Worm (Caenorhabditis elegans): ENCODE results near the gene F39F10.4.

The F39F10.4 gene

DNA sequence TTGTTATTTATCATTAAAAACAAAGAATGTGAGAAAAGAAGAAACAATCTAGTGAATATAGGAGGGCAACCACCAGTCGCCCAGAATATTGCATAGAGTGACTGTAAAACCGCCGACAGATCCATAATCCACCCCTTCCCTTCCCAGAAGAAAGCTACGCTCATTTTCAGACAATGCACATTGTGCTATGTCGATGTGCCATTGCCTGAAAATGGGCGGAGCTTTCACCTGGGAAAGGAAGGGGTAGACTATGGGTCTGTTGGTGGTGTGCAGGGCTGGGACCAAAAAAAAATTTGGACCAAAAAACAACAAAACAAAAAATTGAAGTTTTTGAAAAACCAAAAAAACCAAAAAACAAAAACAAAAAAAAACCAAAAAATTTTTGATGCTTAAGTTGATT is at the start of gene F39F10.4:
F39F10.4 (minus strand) TSS at position 101 of the 400 bp plus-strand sequence.
- TF ChIP-seq B0310.2 (tag; optimal IDR thresholded peaks at IDR 0.05): no peak
- TF ChIP-seq scrt-1 (GFP tag; IDR thresholded peaks at IDR 0.05): no peak
- no peak for TF ChIP-seq aly-1 (tag; optimal IDR thresholded peaks at IDR 0.05)
- TF ChIP-seq ets-7 (tag; optimal IDR thresholded peaks at IDR 0.05): no peak
- TF ChIP-seq tbx-37 (GFP tag; conservative IDR thresholded peaks at IDR 0.05): no peak
- TF ChIP-seq ceh-36 (tag; optimal IDR thresholded peaks at IDR 0.05): no peak
- TF ChIP-seq ceh-13 (GFP tag; optimal IDR thresholded peaks at IDR 0.05): no peak
- TF ChIP-seq hnd-1 (tag; optimal IDR thresholded peaks at IDR 0.05): no peak
- no peak for TF ChIP-seq hmg-4 (GFP tag; optimal IDR thresholded peaks at IDR 0.05)
- no peak for TF ChIP-seq tbx-11 (GFP tag; IDR thresholded peaks at IDR 0.05)

DNA sequence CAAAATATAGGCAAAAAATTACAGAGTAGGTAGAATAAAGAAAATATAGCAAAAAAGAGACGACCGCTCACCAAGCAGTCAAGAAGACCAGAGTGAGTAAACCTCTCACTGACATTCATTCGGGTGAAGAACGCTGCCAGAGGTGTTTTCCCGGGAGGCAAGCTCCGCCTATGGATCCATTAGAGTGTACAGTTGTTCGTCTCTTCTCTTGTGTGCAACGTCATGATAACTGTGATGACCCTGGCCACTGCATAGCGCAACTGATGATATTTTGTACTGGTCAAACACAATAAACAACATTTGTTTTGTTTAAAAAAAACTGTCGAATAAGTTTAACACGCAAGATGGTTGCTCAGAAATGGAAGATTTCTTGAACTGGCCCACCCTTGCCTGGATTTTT is 49.3 kb upstream of the F39F10.4 start, which contains the start of gene F52G3.8:
F52G3.8 (minus strand) TSS at position 101 of the 400 bp plus-strand sequence.
- TF ChIP-seq B0310.2 (tag; optimal IDR thresholded peaks at IDR 0.05) (no peak), tbx-37 (GFP tag; conservative IDR thresholded peaks at IDR 0.05) (no peak), hnd-1 (tag; optimal IDR thresholded peaks at IDR 0.05) (no peak), hmg-4 (GFP tag; optimal IDR thresholded peaks at IDR 0.05) (no peak), pes-1 (GFP tag; IDR thresholded peaks at IDR 0.05) (no peak), ama-1 (optimal IDR thresholded peaks at IDR 0.05) (no peak), ceh-13 (GFP tag; optimal IDR thresholded peaks at IDR 0.05) (no peak), tbx-11 (GFP tag; IDR thresholded peaks at IDR 0.05) (no peak), tra-4 (tag; optimal IDR thresholded peaks at IDR 0.05) (no peak), ceh-36 (tag; optimal IDR thresholded peaks at IDR 0.05) (no peak), aly-1 (tag; optimal IDR thresholded peaks at IDR 0.05) (no peak), F13C5.2 (tag; optimal IDR thresholded peaks at IDR 0.05) (no peak), sea-1 (GFP tag; conservative IDR thresholded peaks at IDR 0.05) (no peak), scrt-1 (GFP tag; IDR thresholded peaks at IDR 0.05) (no peak), flt-1 (GFP tag; IDR thresholded peaks at IDR 0.05) (no peak), ets-7 (tag; optimal IDR thresholded peaks at IDR 0.05) (no peak), hmbx-1 (tag; optimal IDR thresholded peaks at IDR 0.05) (no peak)

DNA sequence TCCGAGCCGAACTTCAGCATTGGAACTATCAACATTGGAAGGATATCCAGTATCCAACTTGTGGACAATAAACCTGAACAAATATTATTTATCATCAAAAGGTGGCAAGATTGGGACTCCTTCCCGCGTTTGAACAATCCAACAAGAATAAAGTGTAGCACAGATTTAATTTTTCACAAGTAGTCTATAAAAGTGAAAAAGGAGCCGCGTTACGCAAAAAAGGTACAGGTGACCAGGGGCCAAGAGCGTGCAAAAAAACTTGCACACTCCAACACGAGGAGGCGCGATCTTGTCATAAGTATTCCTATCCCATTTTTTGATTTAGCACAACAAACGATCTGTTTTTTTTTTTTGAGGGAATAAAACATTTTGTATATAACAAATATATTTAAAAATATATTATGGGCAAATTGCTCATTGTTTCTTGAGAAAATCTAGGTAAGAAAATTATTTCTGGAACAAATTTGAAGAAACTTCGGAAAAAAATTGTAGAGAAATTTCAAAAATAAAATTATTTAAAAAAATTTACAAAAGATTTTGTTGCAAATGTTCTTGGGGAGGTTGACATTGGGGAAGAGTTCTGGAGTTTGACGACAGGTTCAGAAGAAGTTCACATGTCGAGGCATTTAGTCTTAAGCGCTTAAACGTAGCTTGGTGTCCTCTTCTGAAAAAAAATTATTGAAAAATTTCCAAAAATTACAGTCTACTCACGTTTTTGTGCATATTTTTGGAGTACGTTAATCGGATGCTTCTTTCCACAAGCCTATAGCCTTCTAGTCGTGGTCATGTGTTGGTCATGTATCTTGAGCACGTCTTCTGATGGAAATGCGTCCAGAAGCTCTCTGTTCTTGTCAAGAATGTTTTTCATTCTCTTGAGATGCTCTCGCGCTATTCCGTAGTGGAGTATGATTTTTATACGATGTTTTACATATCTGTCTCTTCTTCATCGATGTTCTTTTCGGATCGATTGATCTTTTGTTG is 40.7 kb upstream of the F39F10.4 start:
- TF ChIP-seq hnd-1 (tag; optimal IDR thresholded peaks at IDR 0.05) (peak; percentile 17), tbx-11 (GFP tag; IDR thresholded peaks at IDR 0.05) (no peak), sea-1 (GFP tag; conservative IDR thresholded peaks at IDR 0.05) (0 out of 2 replicates have a peak, but pooled peaks have one; percentile 23), ceh-13 (GFP tag; optimal IDR thresholded peaks at IDR 0.05) (no peak), pes-1 (GFP tag; IDR thresholded peaks at IDR 0.05) (peak; percentile 74), B0310.2 (tag; optimal IDR thresholded peaks at IDR 0.05) (peak; percentile 17), hmbx-1 (tag; optimal IDR thresholded peaks at IDR 0.05) (peak; percentile 43)

DNA sequence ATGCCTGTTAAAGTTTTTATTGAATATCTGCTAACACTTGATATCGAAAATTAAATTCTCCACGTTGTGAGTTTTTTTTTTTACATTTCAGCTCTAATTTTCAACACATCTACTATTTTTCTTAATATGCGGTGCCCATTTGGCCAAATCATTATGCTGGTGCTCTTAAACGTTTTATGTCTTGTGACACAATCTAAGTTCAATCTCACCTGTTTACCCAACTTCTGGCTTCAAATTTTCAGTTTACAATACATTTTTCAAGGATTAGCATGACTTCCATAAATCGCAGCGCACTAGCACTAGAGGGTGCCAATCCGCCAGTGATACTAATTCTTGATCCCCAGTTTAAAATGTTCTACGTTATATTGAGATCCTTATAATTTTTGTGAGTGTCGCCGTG is 38.8 kb upstream of the F39F10.4 start:
- TF ChIP-seq B0310.2 (tag; optimal IDR thresholded peaks at IDR 0.05) (no peak), pes-1 (GFP tag; IDR thresholded peaks at IDR 0.05) (peak; percentile 4; the same call in 1 of the 2 replicates)

DNA sequence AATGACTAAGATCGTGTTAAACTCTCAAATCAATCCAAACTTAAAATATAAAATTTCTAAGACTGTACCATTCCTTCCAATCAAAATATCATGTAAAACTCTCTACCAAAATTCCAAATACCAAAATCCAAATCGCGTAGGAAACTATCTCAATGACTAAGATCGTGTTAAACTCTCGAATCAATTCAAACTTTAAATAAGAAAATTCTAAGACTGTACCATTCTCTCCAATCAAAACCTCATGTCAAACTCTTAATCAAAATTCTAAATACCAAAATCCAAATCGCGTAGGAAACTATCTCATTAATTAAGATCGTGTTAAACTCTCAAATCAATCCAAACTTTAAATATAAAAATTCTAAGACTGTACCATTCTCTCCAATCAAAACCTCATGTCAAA is 34.4 kb upstream of the F39F10.4 start:
- TF ChIP-seq tbx-37 (GFP tag; conservative IDR thresholded peaks at IDR 0.05): 0 out of 2 replicates have a peak, but pooled peaks have one; percentile 7
- peak; percentile 21; the same call in 1 of the 2 replicates for TF ChIP-seq flt-1 (GFP tag; IDR thresholded peaks at IDR 0.05)
- peak; percentile 55; the same call in 1 of the 2 replicates for TF ChIP-seq pes-1 (GFP tag; IDR thresholded peaks at IDR 0.05)

DNA sequence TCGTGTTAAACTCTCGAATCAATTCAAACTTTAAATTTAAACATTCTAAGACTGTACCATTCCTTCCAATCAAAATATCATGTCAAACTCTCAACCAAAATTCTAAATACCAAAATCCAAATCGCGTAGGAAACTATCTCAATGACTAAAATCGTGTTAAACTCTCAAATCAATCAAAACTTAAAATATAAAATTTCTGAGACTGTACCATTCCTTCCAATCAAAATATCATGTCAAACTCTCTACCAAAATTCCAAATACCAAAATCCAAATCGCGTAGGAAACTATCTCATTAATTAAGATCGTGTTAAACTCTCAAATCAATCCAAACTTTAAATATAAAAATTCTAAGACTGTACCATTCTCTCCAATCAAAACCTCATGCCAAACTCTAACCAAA is 31.0 kb upstream of the F39F10.4 start:
- TF ChIP-seq pes-1 (GFP tag; IDR thresholded peaks at IDR 0.05) (peak; percentile 60), tbx-37 (GFP tag; conservative IDR thresholded peaks at IDR 0.05) (0 out of 2 replicates have a peak, but pooled peaks have one; percentile 6)

DNA sequence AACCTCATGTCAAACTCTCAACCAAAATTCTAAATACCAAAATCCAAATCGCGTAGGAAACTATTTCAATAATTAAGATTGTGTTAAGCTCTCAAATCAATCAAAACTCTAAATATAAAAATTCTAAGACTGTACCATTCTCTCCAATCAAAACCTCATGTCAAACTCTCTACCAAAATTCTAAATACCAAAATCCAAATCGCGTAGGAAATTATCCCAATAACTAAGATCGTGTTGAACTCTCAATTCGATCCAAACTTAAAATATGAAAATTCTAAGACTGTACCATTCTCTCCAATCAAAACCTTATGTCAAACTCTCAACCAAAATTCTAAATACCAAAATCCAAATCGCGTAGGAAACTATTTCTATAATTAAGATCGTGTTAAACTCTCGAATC is 28.8 kb upstream of the F39F10.4 start:
- peak; percentile 62 for TF ChIP-seq sea-1 (GFP tag; conservative IDR thresholded peaks at IDR 0.05)
- peak; percentile 55 for TF ChIP-seq tbx-37 (GFP tag; conservative IDR thresholded peaks at IDR 0.05)
- TF ChIP-seq scrt-1 (GFP tag; IDR thresholded peaks at IDR 0.05): 0 out of 2 replicates have a peak, but pooled peaks have one; percentile 52

DNA sequence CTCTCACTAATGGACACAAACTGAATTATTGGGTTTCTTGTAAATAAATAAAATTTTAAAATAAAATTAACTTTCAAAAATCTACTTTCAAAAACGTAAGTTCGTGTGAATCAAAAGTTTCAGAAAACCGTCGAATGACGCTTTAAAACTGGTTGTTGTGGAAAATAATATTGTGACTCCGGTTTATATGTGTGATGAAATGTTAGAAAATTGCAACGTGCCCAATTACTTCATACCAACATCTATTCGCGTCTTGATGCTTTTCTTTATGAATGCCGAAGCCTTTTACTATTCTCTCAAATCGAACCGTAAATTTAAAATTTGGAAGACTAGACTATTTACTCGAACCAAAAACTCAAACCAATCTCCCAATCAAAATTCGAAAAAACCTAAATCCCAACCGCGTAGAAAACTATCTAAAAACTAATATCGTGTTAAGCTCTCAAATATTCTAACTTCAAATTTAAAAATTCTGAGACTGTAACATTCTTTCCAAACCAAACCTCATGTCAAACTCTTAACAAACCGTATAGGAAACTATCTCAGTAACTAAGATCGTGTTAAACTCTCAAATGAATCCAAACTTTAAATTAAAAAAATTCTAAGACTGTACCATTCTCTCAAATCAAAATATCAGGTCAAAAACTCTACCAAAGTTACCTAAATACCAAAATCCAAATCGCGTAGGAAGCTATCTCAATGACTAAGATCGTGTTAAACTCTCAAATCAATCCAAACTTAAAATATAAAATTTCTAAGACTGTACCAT is 27.9 kb upstream of the F39F10.4 start:
- TF ChIP-seq ceh-36 (tag; optimal IDR thresholded peaks at IDR 0.05) (no peak), ets-7 (tag; optimal IDR thresholded peaks at IDR 0.05) (no peak), hnd-1 (tag; optimal IDR thresholded peaks at IDR 0.05) (no peak), F13C5.2 (tag; optimal IDR thresholded peaks at IDR 0.05) (no peak), hmg-4 (GFP tag; optimal IDR thresholded peaks at IDR 0.05) (no peak), hmbx-1 (tag; optimal IDR thresholded peaks at IDR 0.05) (no peak), ceh-13 (GFP tag; optimal IDR thresholded peaks at IDR 0.05) (no peak), ama-1 (optimal IDR thresholded peaks at IDR 0.05) (peak; percentile 92), pes-1 (GFP tag; IDR thresholded peaks at IDR 0.05) (no peak), flt-1 (GFP tag; IDR thresholded peaks at IDR 0.05) (no peak; the same call in 1 of the 2 replicates), B0310.2 (tag; optimal IDR thresholded peaks at IDR 0.05) (no peak), sea-1 (GFP tag; conservative IDR thresholded peaks at IDR 0.05) (peak; percentile 61), tra-4 (tag; optimal IDR thresholded peaks at IDR 0.05) (no peak), tbx-37 (GFP tag; conservative IDR thresholded peaks at IDR 0.05) (no peak), tbx-11 (GFP tag; IDR thresholded peaks at IDR 0.05) (peak; percentile 25; the same call in 1 of the 2 replicates), scrt-1 (GFP tag; IDR thresholded peaks at IDR 0.05) (0 out of 2 replicates have a peak, but pooled peaks have one; percentile 48), aly-1 (tag; optimal IDR thresholded peaks at IDR 0.05) (no peak)
